Fruit fly (Drosophila melanogaster) ovary, adult (tissue): ENCODE data around the gene Shal.

Experiments used
- CG17801 ChIP-seq: fragments of 200-800 bp; optimal IDR thresholded peaks from 2 replicates; lab custom pipeline; 2019; ENCODE audit warnings: missing biosample characterization, mild to moderate bottlenecking, missing genetic modification characterization, moderate library complexity; ENCODE audit not compliant: partially characterized antibody

The Shal gene

DNA sequence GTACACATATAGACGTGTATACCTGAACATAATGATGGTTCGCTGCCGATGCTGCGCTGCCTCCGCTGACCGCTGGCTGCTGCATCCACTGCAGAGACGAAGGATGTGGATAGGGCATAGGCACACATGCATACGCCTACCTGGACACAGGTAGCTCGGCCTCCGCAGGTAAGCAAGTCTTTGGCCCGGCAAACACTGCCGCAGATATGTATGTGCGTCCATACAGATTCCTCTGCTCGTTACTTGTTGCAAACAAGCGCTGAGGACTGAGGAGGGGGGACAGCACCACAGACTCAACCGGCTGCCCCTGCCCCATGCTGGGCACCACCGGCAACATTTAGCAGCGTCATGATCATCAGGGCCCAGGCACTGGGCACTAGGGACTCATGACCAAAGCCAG is 27.6 kb downstream of the Shal start:
- TF ChIP-seq CG17801 (GFP tag; lab: Kevin White, UChicago) = no peak

DNA sequence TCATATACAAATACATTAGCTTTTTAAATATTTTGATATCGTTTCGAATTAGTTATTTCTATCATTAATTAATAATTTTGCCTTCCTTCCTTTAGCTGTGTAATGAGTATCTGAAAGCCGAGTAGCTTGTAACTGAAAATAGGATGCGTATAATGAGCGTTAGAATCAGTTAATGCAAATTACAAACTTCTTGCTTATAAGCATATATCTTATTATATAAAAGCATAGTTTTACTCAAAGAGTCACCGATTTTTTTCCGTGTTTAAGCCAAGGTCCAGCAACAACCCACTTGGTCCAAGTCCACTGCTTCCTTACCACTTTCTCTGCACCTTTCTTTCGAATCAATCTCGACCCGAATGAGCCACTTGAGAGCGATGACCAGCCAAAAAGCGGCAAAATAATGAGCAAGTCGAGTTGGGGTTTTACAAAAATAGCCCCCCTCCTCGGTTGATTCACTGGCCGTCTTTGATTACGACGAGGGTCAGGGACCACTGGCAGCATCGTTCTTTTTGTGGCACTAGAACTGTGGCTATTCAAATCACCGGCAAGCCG is 28.4 kb downstream of the Shal start:
- TF ChIP-seq CG17801 (GFP tag; lab: Kevin White, UChicago) = no peak

- TF ChIP-seq CG17801 (GFP tag; lab: Kevin White, UChicago) = peak; percentile 27
Observed at dm6 chr3L:19552136-19552773, 32.1 kb downstream of the Shal start, which contains the start of the genes Ltn1 and CG9300. Ltn1 (minus strand) TSS chr3L:19552290. CG9300 (plus strand) TSS chr3L:19552420.

DNA sequence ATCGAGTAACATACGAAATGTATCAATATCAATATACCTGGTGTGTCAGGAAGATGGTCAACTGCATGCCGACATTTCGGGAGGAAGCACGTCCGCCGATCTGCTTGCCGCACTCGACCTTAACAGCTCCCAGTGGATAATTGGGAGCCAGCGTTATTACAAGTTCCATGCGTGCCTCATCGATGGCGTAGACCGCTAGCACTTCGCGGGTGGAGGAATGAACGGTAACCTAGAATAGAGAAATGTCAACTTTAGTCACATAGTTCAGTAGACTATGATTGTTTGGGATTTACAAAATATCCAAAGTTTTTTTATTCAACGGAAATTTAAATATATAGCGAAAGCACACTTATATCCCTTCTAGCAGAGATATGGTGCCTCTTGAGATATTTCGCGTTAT is 39.6 kb downstream of the Shal start, which contains the start of the genes CG46435 and Rcd7:
Gene CG46435 (plus strand): TSS at position 301 of the 400 bp plus-strand sequence.
Gene Rcd7 (plus strand): TSS at position 301 of the 400 bp plus-strand sequence.
- no peak for TF ChIP-seq CG17801 (GFP tag; lab: Kevin White, UChicago)

- TF ChIP-seq CG17801 (GFP tag; lab: Kevin White, UChicago) = no peak
Observed at dm6 chr3L:19544105-19544504, 40.3 kb downstream of the Shal start, which contains the start of the genes CG46434 and Dred. CG46434 (minus strand) TSS chr3L:19544205. Dred (minus strand) TSS chr3L:19544205.

- no peak for TF ChIP-seq CG17801 (GFP tag; lab: Kevin White, UChicago)
Observed at dm6 chr3L:19532443-19532842, 51.9 kb downstream of the Shal start, which contains the start of gene Cpr76Bd. Cpr76Bd (plus strand) TSS chr3L:19532743.

- TF ChIP-seq CG17801 (GFP tag; lab: Kevin White, UChicago) = no peak
Observed at dm6 chr3L:19528547-19528946, 55.8 kb downstream of the Shal start.

- no peak for TF ChIP-seq CG17801 (GFP tag; lab: Kevin White, UChicago)
Observed at dm6 chr3L:19525736-19526135, 58.6 kb downstream of the Shal start.

DNA sequence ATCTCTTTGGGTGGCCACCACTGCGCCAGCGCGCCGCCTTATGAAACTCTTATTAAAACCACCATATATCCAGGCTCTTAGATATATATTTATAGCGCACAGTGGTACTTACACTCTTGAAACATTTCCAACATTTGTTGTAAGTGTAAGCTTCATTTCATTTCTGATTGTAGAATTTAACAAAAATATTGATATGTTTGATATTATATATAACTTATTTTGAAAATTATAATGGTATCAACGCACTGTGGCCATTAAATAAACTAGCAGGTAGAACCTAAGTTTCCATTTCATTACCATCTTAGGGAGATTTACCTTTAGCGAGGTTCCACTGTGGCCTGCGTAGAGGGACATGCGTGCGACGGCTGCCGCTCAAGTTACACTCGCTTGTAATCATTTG is 59.7 kb downstream of the Shal start:
- no peak for TF ChIP-seq CG17801 (GFP tag; lab: Kevin White, UChicago)

- no peak for TF ChIP-seq CG17801 (GFP tag; lab: Kevin White, UChicago)
Observed at dm6 chr3L:19521093-19521492, 63.3 kb downstream of the Shal start.

DNA sequence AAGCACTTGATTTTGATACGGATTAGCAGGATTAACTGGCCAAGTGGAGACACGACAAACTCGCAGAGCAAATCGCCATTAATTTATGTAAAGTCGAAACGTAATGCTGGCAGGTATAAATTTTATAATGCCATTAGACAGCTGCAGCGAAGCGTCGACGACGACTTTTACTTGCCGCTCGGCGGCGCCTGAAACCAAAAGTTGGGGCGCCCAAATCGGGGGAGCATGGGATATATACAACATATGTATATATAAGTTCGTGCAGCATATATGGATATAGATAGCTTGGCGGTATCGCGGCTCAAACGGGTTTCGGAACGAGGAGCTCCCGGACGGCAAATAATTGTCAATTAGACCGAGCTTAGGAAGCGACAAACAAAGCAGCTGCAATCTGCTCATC is 63.7 kb downstream of the Shal start, which contains the start of gene Cpr76Bc:
Gene Cpr76Bc (plus strand): TSS at position 301 of the 400 bp plus-strand sequence.
- TF ChIP-seq CG17801 (GFP tag; lab: Kevin White, UChicago) = no peak

- TF ChIP-seq CG17801 (GFP tag; lab: Kevin White, UChicago) = no peak
Observed at dm6 chr3L:19519349-19519748, 65.0 kb downstream of the Shal start, which contains the start of gene Cpr76Bb. Cpr76Bb (plus strand) TSS chr3L:19519649.

- no peak for TF ChIP-seq CG17801 (GFP tag; lab: Kevin White, UChicago)
Observed at dm6 chr3L:19518232-19518631, 66.1 kb downstream of the Shal start, which contains the start of gene Cpr76Ba. Cpr76Ba (minus strand) TSS chr3L:19518332.
